Worm (Caenorhabditis elegans) whole organism, L4/young adult: ENCODE data around the gene T08G5.15.

Experiments
- W03F9.2 ChIP-seq: fragments of 150-350 bp; optimal IDR thresholded peaks from 2 replicates; lab custom pipeline; 2014; ENCODE audit warnings: missing biosample characterization, missing genetic modification characterization
- dao-5 ChIP-seq: sonication (generic microtip); optimal IDR thresholded peaks from 2 replicates; lab custom pipeline; 2016; ENCODE audit warnings: missing genotype, missing genetic modification characterization, moderate library complexity, missing compliant biosample characterization
- him-1 ChIP-seq: sonication (generic microtip); optimal IDR thresholded peaks from 2 replicates; lab custom pipeline; 2016; ENCODE audit warnings: missing genotype, missing genetic modification reagents, missing genetic modification characterization, missing compliant biosample characterization

DNA sequence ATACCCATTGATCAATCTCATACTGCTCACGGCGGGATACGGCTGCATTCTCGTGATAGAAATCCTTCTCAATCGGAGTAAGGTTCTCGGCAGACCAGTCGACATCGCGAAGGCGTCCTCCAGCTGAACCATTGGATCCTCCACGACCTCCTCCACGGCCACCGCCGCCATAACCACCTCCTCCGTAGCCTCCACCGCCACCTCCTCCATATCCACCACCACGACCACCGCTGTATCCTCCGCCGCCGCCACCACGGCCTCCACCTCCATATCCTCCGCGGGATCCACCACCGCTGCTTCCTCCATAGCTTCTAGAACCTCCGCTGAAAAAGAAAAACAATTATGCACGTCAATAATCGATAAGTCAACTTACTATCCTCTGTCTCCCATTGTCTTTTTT is 11.5 kb downstream of the T08G5.15 start:
- TF ChIP-seq him-1 (tag; lab: Kevin White, UChicago) (no peak), dao-5 (no peak), W03F9.2 (no peak)
